Fruit fly (Drosophila melanogaster): ENCODE measurements around the gene CG32263.

Gene CG32263

DNA sequence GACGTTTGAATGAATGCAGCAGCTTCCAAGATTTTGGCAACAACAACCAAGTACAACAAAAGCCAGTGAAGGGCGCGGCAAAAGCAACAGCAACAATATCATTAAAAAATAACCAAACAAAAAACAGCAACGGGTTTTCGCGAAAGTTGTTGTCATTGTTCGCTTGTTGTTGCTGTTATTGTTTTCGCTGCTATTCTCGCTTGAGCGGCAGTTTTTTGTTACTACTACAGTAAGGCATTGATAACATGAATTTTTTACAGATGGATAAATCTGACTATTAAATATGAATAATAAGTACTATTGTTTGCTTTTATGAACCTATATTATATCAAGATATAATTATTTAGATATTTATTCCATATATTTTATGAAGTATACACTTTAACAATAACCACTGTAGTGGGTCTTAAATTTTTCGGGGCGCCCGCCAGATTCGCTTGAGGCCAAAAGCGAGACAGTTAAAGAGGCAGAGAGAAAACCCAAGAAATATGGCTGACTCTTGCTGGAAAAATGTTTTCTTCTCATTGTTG, 39.4 kb downstream of the CG32263 start (continued):
- TF ChIP-seq CG32532 (GFP tag; IDR thresholded peaks at IDR 0.05) (peak; percentile 96), Chrac-16 (GFP tag; optimal IDR thresholded peaks at IDR 0.05) (peak; percentile 57), Hr3 (GFP tag; optimal IDR thresholded peaks at IDR 0.05) (peak; percentile 60), CG11093 (GFP tag; IDR thresholded peaks at IDR 0.05) (peak; percentile 73), CG7357 (GFP tag; IDR thresholded peaks at IDR 0.05) (peak; percentile 64; the same call in 1 of the 3 replicates), CG17829 (tag; optimal IDR thresholded peaks at IDR 0.05) (peak; percentile 66), CG14965 (GFP tag; optimal IDR thresholded peaks at IDR 0.05; ENCODE audit: borderline replicate concordance) (no peak), CG34224 (GFP tag; IDR thresholded peaks at IDR 0.05; ENCODE audit: partially characterized antibody) (no peak), peb (GFP tag; IDR thresholded peaks at IDR 0.05) (peak; percentile 31; the same call in 1 of the 2 replicates), Awh (GFP tag; IDR thresholded peaks at IDR 0.05) (peak; percentile 83), exex (tag; optimal IDR thresholded peaks at IDR 0.05) (peak; percentile 55), CG17186 (GFP tag; optimal IDR thresholded peaks at IDR 0.05) (no peak), CG16779 (GFP tag; IDR thresholded peaks at IDR 0.05) (peak; percentile 49; the same call in 1 of the 2 replicates), sqz (GFP tag; optimal IDR thresholded peaks at IDR 0.05) (peak; percentile 41), CG7372 (GFP tag; IDR thresholded peaks at IDR 0.05) (peak; percentile 84), gro (GFP tag; optimal IDR thresholded peaks at IDR 0.05) (no peak), CG3281 (GFP tag; optimal IDR thresholded peaks at IDR 0.05) (peak; percentile 78), ro (GFP tag; IDR thresholded peaks at IDR 0.05) (peak; percentile 52; the same call in 1 of the 2 replicates), CG17328 (GFP tag; IDR thresholded peaks at IDR 0.05) (peak; percentile 43; the same call in 1 of the 2 replicates), Meics (GFP tag; optimal IDR thresholded peaks at IDR 0.05) (peak; percentile 83), Eip74EF (GFP tag; optimal IDR thresholded peaks at IDR 0.05) (peak in 1 of 2 experiments; percentile 38), CG4854 (GFP tag; optimal IDR thresholded peaks at IDR 0.05) (peak; percentile 28), vvl (GFP tag; IDR thresholded peaks at IDR 0.05) (peak; percentile 91), tgo (GFP tag; IDR thresholded peaks at IDR 0.05) (peak; percentile 88), CG2116 (GFP tag; optimal IDR thresholded peaks at IDR 0.05) (peak; percentile 34), Oaz (GFP tag; IDR thresholded peaks at IDR 0.05) (peak; percentile 49), Bteb2 (GFP tag; optimal IDR thresholded peaks at IDR 0.05) (no peak), ara (GFP tag; IDR thresholded peaks at IDR 0.05) (peak; percentile 49; the same call in 1 of the 2 replicates), seq (GFP tag; IDR thresholded peaks at IDR 0.05) (peak; percentile 75), chif (GFP tag; optimal IDR thresholded peaks at IDR 0.05) (no peak), tll (GFP tag; optimal IDR thresholded peaks at IDR 0.05) (no peak), CG1602 (GFP tag; optimal IDR thresholded peaks at IDR 0.05) (peak; percentile 5), CG2712 (tag; optimal IDR thresholded peaks at IDR 0.05) (peak; percentile 65), CG30431 (GFP tag; optimal IDR thresholded peaks at IDR 0.05) (no peak), CG4424 (GFP tag; optimal IDR thresholded peaks at IDR 0.05) (peak; percentile 42), CG6254 (GFP tag; optimal IDR thresholded peaks at IDR 0.05) (no peak), HLH4C (GFP tag; IDR thresholded peaks at IDR 0.05; ENCODE audit: partially characterized antibody) (no peak), vfl (GFP tag; optimal IDR thresholded peaks at IDR 0.05) (no peak), hbn (GFP tag; IDR thresholded peaks at IDR 0.05; ENCODE audit: partially characterized antibody) (no peak), CG10654 (GFP tag; optimal IDR thresholded peaks at IDR 0.05) (peak; percentile 18), CG6272 (GFP tag; IDR thresholded peaks at IDR 0.05) (peak; percentile 75), zf30C (GFP tag; optimal IDR thresholded peaks at IDR 0.05) (no peak), CG4730 (GFP tag; IDR thresholded peaks at IDR 0.05) (peak; percentile 68), odd (GFP tag; optimal IDR thresholded peaks at IDR 0.05) (peak; percentile 65), ems (GFP tag; optimal IDR thresholded peaks at IDR 0.05) (peak; percentile 36), az2 (GFP tag; optimal IDR thresholded peaks at IDR 0.05) (peak; percentile 51), B-H2 (GFP tag; optimal IDR thresholded peaks at IDR 0.05) (peak; percentile 66), CG12942 (GFP tag; optimal IDR thresholded peaks at IDR 0.05) (peak; percentile 25), CG10543 (GFP tag; optimal IDR thresholded peaks at IDR 0.05) (peak; percentile 65), Tbp (GFP tag; optimal IDR thresholded peaks at IDR 0.05) (no peak)

Measured in whole organism, embryonic.